Worm (Caenorhabditis elegans) whole organism, mixed stage, embryonic: ENCODE results near the gene F19B10.1.
A peak's percentile ranks its signal among the peaks of the same experiment; 100 is the strongest.

Experiments
- M03D4.4 ChIP-seq: sonication (generic microtip); optimal IDR thresholded peaks from 2 replicates; lab custom pipeline; 2017; ENCODE audit warnings: mild to moderate bottlenecking, missing genetic modification characterization, missing compliant biosample characterization
- bed-3 ChIP-seq: fragments of 200-800 bp; sonication (Bioruptor generic); optimal IDR thresholded peaks from 3 replicates; lab custom pipeline; 2018; ENCODE audit warnings: mild to moderate bottlenecking, missing genetic modification characterization, moderate library complexity, missing compliant biosample characterization
- blmp-1 ChIP-seq: fragments of 150-350 bp; optimal IDR thresholded peaks from 2 replicates; lab custom pipeline; 2014; ENCODE audit warnings: missing biosample characterization, missing genetic modification characterization
- ceh-39 ChIP-seq: fragments of 150-350 bp; optimal IDR thresholded peaks from 2 replicates; lab custom pipeline; 2014; ENCODE audit warnings: missing biosample characterization, missing genetic modification characterization
- ceh-43 ChIP-seq: fragments of 200-800 bp; sonication (Bioruptor generic); optimal IDR thresholded peaks from 2 replicates; lab custom pipeline; 2018; ENCODE audit warnings: mild to moderate bottlenecking, missing genetic modification characterization, moderate library complexity, missing compliant biosample characterization
- ceh-83 ChIP-seq: fragments of 200-800 bp; sonication (Bioruptor generic); optimal IDR thresholded peaks from 2 replicates; lab custom pipeline; 2018; ENCODE audit warnings: mild to moderate bottlenecking, missing genetic modification characterization, missing compliant biosample characterization
- ces-1 ChIP-seq: fragments of 150-350 bp; optimal IDR thresholded peaks from 2 replicates; lab custom pipeline; 2014; ENCODE audit warnings: missing biosample characterization, missing genetic modification reagents, missing genetic modification characterization
- drap-1 ChIP-seq: fragments of 200-800 bp; sonication (Bioruptor generic); optimal IDR thresholded peaks from 3 replicates; lab custom pipeline; 2018; ENCODE audit warnings: mild to moderate bottlenecking, missing genetic modification characterization, missing compliant biosample characterization
- elt-1 ChIP-seq: sonication (generic microtip); optimal IDR thresholded peaks from 2 replicates; lab custom pipeline; 2017; ENCODE audit warnings: missing genetic modification characterization, mild to moderate bottlenecking, missing compliant biosample characterization, antibody characterized with exemption, moderate library complexity, borderline replicate concordance; ENCODE audit not compliant: insufficient read depth
- elt-3 ChIP-seq: fragments of 150-350 bp; optimal IDR thresholded peaks from 2 replicates; lab custom pipeline; 2014; ENCODE audit warnings: missing biosample characterization, missing genetic modification characterization
- flh-1 ChIP-seq: fragments of 200-800 bp; sonication (Bioruptor generic); optimal IDR thresholded peaks from 2 replicates; lab custom pipeline; 2018; ENCODE audit warnings: mild to moderate bottlenecking, missing genetic modification characterization, moderate library complexity, missing compliant biosample characterization
- ham-2 ChIP-seq: fragments of 200-800 bp; sonication (Bioruptor generic); optimal IDR thresholded peaks from 2 replicates; lab custom pipeline; 2018; ENCODE audit warnings: mild to moderate bottlenecking, missing genetic modification characterization, missing compliant biosample characterization
- hlh-1 ChIP-seq: fragments of 150-350 bp; optimal IDR thresholded peaks from 2 replicates; lab custom pipeline; 2014; ENCODE audit warnings: missing biosample characterization, missing genetic modification reagents, missing genetic modification characterization
- lin-13 ChIP-seq: fragments of 150-350 bp; optimal IDR thresholded peaks from 2 replicates; lab custom pipeline; 2014; ENCODE audit warnings: missing biosample characterization, missing genetic modification characterization
- lin-32 ChIP-seq: fragments of 200-800 bp; sonication (Bioruptor generic); optimal IDR thresholded peaks from 2 replicates; lab custom pipeline; 2018; ENCODE audit warnings: mild to moderate bottlenecking, missing genetic modification characterization, missing compliant biosample characterization
- mab-5 ChIP-seq: fragments of 150-350 bp; optimal IDR thresholded peaks from 2 replicates; lab custom pipeline; 2014; ENCODE audit warnings: missing biosample characterization, missing genetic modification characterization
- mep-1 ChIP-seq: fragments of 150-350 bp; optimal IDR thresholded peaks from 2 replicates; lab custom pipeline; 2017; ENCODE audit warnings: missing biosample characterization, missing genetic modification reagents, missing genetic modification characterization, inconsistent platforms
- nhr-12 ChIP-seq: fragments of 150-350 bp; optimal IDR thresholded peaks from 2 replicates; lab custom pipeline; 2014; ENCODE audit warnings: missing biosample characterization, missing genetic modification characterization
- nhr-2 ChIP-seq: fragments of 150-350 bp; optimal IDR thresholded peaks from 2 replicates; lab custom pipeline; 2014; ENCODE audit warnings: missing biosample characterization, missing genetic modification characterization
- nhr-237 ChIP-seq: fragments of 150-350 bp; optimal IDR thresholded peaks from 2 replicates; lab custom pipeline; 2014; ENCODE audit warnings: missing biosample characterization, missing genetic modification characterization
- nhr-28 ChIP-seq: fragments of 150-350 bp; optimal IDR thresholded peaks from 2 replicates; lab custom pipeline; 2014; ENCODE audit warnings: missing biosample characterization, missing genetic modification characterization
- nhr-76 ChIP-seq: sonication (generic microtip); optimal IDR thresholded peaks from 2 replicates; lab custom pipeline; 2017; ENCODE audit warnings: missing biosample characterization, missing genetic modification characterization
- pha-4 ChIP-seq: fragments of 150-350 bp; optimal IDR thresholded peaks from 2 replicates; lab custom pipeline; 2018; ENCODE audit warnings: missing biosample characterization, missing genetic modification reagents, missing genetic modification characterization
- sem-2 ChIP-seq: fragments of 200-800 bp; sonication (Bioruptor generic); optimal IDR thresholded peaks from 2 replicates; lab custom pipeline; 2018; ENCODE audit warnings: mild to moderate bottlenecking, missing genetic modification characterization, missing compliant biosample characterization
- sptf-1 ChIP-seq: sonication (generic microtip); optimal IDR thresholded peaks from 2 replicates; lab custom pipeline; 2017; ENCODE audit warnings: mild to moderate bottlenecking, missing genetic modification characterization, moderate library complexity, missing compliant biosample characterization
- tbx-8 ChIP-seq: fragments of 200-800 bp; sonication (Bioruptor generic); optimal IDR thresholded peaks from 2 replicates; lab custom pipeline; 2018; ENCODE audit warnings: mild to moderate bottlenecking, missing genetic modification characterization, moderate library complexity, missing compliant biosample characterization
- unc-39 ChIP-seq: fragments of 150-350 bp; optimal IDR thresholded peaks from 2 replicates; lab custom pipeline; 2014; ENCODE audit warnings: missing biosample characterization, missing genetic modification characterization
- unc-62 ChIP-seq: fragments of 150-350 bp; optimal IDR thresholded peaks from 2 replicates; lab custom pipeline; 2014; ENCODE audit warnings: missing biosample characterization, missing genetic modification reagents, missing genetic modification characterization

F19B10.1 gene

DNA sequence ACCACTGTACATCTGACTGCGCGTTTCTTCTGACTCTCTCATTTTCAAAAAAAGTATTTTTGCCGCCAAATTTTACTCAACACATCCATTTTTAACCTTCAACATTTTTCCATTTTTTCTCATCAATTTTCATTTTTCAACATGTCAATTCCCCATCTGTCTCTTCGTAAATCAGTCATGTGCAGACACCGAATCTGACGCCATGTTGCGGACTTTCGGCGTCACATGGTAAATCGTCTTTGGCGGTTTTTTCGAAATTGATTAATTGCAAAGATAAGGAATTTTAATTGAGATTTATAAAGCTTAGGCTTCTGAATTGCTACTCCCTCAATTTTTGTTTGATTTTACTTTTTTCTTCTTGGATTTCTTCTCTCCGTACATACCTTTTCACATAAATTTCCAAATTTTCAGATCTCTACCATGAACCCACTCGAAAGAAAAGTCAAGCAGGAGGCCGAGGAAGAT is at the start of gene F19B10.1:
F19B10.1 (plus strand) TSS at position 415 of the 465 bp plus-strand sequence.
- TF ChIP-seq flh-1 (GFP tag; lab: Kevin White, UChicago) (no peak), drap-1 (GFP tag; lab: Kevin White, UChicago) (no peak), M03D4.4 (tag; lab: Kevin White, UChicago) (no peak), lin-13 (tag; lab: Kevin White, UChicago) (peak; percentile 22), nhr-2 (tag; lab: Kevin White, UChicago) (no peak), nhr-237 (tag; lab: Kevin White, UChicago) (no peak), blmp-1 (tag; lab: Kevin White, UChicago) (no peak), mab-5 (no peak), pha-4 (tag; lab: Kevin White, UChicago) (peak; percentile 10), nhr-28 (tag; lab: Kevin White, UChicago) (no peak), ceh-83 (GFP tag; lab: Kevin White, UChicago) (no peak), sptf-1 (tag; lab: Kevin White, UChicago) (no peak), hlh-1 (tag; lab: Kevin White, UChicago) (peak; percentile 82), mep-1 (tag; lab: Kevin White, UChicago) (peak; percentile 26), unc-62 (GFP tag; lab: Kevin White, UChicago) (peak; percentile 66)

DNA sequence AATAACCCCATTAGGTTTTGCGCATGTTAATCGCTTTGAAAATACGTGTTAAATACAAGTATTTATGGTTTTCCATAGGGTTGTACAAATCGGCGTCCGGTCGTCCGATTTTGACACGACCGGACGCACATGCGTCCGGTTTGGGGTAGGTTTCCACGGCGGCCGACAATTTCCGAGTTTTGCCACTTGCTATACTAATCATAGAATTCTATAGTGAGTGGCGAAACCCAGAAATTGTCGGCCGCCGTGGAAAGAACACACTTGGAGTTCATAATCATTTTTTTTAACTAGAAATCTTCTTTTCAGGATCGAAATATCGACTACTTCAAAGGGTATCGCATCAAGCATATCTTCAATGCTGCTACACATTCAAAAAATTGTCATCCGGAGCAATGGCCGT is 48.2 kb upstream of the F19B10.1 start:
- no peak for TF ChIP-seq ceh-39 (tag; lab: Kevin White, UChicago)
- TF ChIP-seq unc-39 (tag; lab: Kevin White, UChicago): no peak
- TF ChIP-seq sem-2 (GFP tag; lab: Kevin White, UChicago): no peak
- TF ChIP-seq flh-1 (GFP tag; lab: Kevin White, UChicago): no peak
- TF ChIP-seq pha-4 (tag; lab: Kevin White, UChicago): no peak

DNA sequence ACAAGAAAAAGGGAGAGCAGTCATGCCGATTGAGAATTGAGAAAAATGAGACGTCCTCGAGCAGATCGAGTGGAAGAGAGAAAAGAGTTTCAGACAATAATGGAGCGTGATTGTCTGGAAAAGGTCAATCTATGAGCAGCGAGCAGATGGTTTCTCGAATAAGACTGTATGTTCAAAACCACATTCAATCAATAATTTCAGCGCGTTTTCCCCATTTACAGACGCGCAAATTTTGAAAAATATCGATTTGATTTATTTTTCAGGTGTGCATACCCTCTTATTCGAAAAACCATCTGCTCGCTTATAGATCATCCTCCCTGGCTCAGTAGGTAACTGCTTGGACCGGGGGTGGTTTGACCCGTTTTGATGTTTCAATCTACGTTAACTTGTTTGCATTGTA is 43.7 kb upstream of the F19B10.1 start, which contains the start of gene fbxb-31:
fbxb-31 (minus strand) TSS at position 101 of the 400 bp plus-strand sequence.
- TF ChIP-seq drap-1 (GFP tag; lab: Kevin White, UChicago) (no peak), elt-3 (tag; lab: Kevin White, UChicago) (no peak), bed-3 (GFP tag; lab: Kevin White, UChicago) (no peak), ham-2 (no peak), nhr-237 (tag; lab: Kevin White, UChicago) (no peak), lin-13 (tag; lab: Kevin White, UChicago) (no peak), ceh-83 (GFP tag; lab: Kevin White, UChicago) (no peak), blmp-1 (tag; lab: Kevin White, UChicago) (no peak), sem-2 (GFP tag; lab: Kevin White, UChicago) (no peak), pha-4 (tag; lab: Kevin White, UChicago) (no peak), nhr-12 (tag; lab: Kevin White, UChicago) (no peak), unc-39 (tag; lab: Kevin White, UChicago) (no peak), nhr-76 (tag; lab: Kevin White, UChicago) (no peak), sptf-1 (tag; lab: Kevin White, UChicago) (no peak), flh-1 (GFP tag; lab: Kevin White, UChicago) (no peak), tbx-8 (no peak), mep-1 (tag; lab: Kevin White, UChicago) (no peak), elt-1 (tag; lab: Kevin White, UChicago) (no peak), hlh-1 (tag; lab: Kevin White, UChicago) (no peak)

DNA sequence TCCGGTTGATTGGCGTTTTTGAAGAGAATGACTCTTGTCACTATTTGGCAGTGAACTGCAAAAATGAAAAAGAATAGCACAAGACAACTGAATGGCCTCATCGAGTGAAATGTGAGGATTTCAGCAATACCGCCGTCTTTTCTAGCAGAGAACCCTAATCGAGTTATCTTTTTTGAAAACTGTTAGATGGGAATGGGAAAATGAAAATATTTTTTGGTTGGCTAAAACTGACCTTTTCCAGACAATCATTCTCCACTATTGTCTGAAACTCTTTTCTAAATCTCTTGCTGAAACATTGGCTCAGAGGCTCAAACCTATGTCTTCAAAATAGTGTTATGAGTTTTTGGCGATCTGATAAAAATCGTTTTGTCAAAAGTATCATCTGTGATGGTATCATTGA is 42.8 kb upstream of the F19B10.1 start, which contains the start of gene M151.10:
M151.10 (minus strand) TSS at position 101 of the 400 bp plus-strand sequence.
- no peak for TF ChIP-seq pha-4 (tag; lab: Kevin White, UChicago)
- no peak for TF ChIP-seq bed-3 (GFP tag; lab: Kevin White, UChicago)
- TF ChIP-seq ham-2: no peak
- TF ChIP-seq tbx-8: no peak

DNA sequence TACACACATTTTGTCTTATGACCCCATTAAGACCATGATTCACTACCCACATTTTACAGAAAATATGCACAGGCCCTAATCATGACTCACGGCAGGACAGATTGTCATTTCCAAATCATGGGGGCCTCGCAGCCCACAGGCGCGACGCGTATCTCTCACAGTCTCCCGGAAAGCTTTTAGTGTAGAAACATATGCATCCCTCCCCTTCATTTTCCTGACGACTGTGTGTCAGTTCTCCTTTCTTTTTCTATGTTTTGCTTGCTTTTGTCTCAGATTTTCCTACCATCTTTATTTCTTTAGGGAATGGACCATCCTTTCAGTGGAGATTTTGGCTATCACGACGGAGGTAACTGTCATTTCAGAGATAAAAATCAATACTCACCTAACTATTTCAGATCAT is 41.8 kb upstream of the F19B10.1 start, which contains the start of gene M151.1:
M151.1 (plus strand) TSS at position 301 of the 400 bp plus-strand sequence.
- TF ChIP-seq lin-32: no peak
- TF ChIP-seq ceh-83 (GFP tag; lab: Kevin White, UChicago): no peak
- no peak for TF ChIP-seq drap-1 (GFP tag; lab: Kevin White, UChicago)
- no peak for TF ChIP-seq unc-39 (tag; lab: Kevin White, UChicago)
- TF ChIP-seq unc-62 (GFP tag; lab: Kevin White, UChicago): no peak
- no peak for TF ChIP-seq ceh-43 (GFP tag; lab: Kevin White, UChicago)
- TF ChIP-seq ces-1 (GFP tag; lab: Kevin White, UChicago): no peak
- TF ChIP-seq sptf-1 (tag; lab: Kevin White, UChicago): no peak
- no peak for TF ChIP-seq elt-3 (tag; lab: Kevin White, UChicago)
- TF ChIP-seq ham-2: no peak
